Fruit fly (Drosophila melanogaster) whole organism, embryonic: Measurements from ENCODE around the gene CG7781.

Experiments
- ATbp ChIP-seq: fragments of 200-800 bp; sonication (Bioruptor generic); optimal IDR thresholded peaks from 2 replicates; lab custom pipeline; 2017; ENCODE audit warnings: missing biosample characterization, mild to moderate bottlenecking, missing genetic modification characterization, missing genetic modification reagents
- Bgb ChIP-seq: fragments of 200-800 bp; sonication (Bioruptor generic); IDR thresholded peaks from 2 replicates; pipeline ENCODE4 v1.3.6; 2022; ENCODE audit warnings: missing biosample characterization, missing genetic modification characterization; ENCODE audit not compliant: partially characterized antibody
- CG10267 ChIP-seq: fragments of 200-800 bp; sonication (Bioruptor generic); optimal IDR thresholded peaks from 2 replicates; lab custom pipeline; 2018; ENCODE audit warnings: missing biosample characterization, mild to moderate bottlenecking, missing genetic modification characterization, moderate library complexity
- CG12942 ChIP-seq: fragments of 200-800 bp; sonication (Bioruptor generic); optimal IDR thresholded peaks from 3 replicates; lab custom pipeline; 2016; ENCODE audit warnings: missing biosample characterization, missing genetic modification characterization
- CG13287 ChIP-seq: fragments of 200-800 bp; sonication (Bioruptor generic); IDR thresholded peaks from 2 replicates; pipeline ENCODE4 v1.3.6; 2022; ENCODE audit warnings: missing biosample characterization, missing genetic modification characterization; ENCODE audit not compliant: partially characterized antibody
- CG13894 ChIP-seq: fragments of 200-800 bp; sonication (Bioruptor generic); optimal IDR thresholded peaks from 3 replicates; lab custom pipeline; 2018; ENCODE audit warnings: missing biosample characterization, mild to moderate bottlenecking, missing genetic modification characterization, moderate library complexity
- CG14860 ChIP-seq: fragments of 200-800 bp; sonication (Bioruptor generic); IDR thresholded peaks from 3 replicates; pipeline ENCODE4 v1.3.6; 2022; ENCODE audit warnings: missing biosample characterization, missing genetic modification characterization; ENCODE audit not compliant: partially characterized antibody
- CG15696 ChIP-seq: fragments of 200-800 bp; sonication (Bioruptor generic); optimal IDR thresholded peaks from 2 replicates; lab custom pipeline; 2019; ENCODE audit warnings: missing biosample characterization, mild to moderate bottlenecking, missing genetic modification characterization, moderate library complexity
- CG1603 ChIP-seq: fragments of 200-800 bp; sonication (Bioruptor generic); optimal IDR thresholded peaks from 2 replicates; lab custom pipeline; 2019; ENCODE audit warnings: missing biosample characterization, mild to moderate bottlenecking, missing genetic modification characterization, moderate library complexity
- CG16813 ChIP-seq: fragments of 200-800 bp; sonication (Bioruptor generic); IDR thresholded peaks from 3 replicates; pipeline ENCODE4 v1.3.6; 2022; ENCODE audit warnings: missing biosample characterization, missing genetic modification characterization; ENCODE audit not compliant: partially characterized antibody
- CG17385 ChIP-seq: fragments of 200-800 bp; sonication (Bioruptor generic); optimal IDR thresholded peaks from 3 replicates; lab custom pipeline; 2018; ENCODE audit warnings: missing biosample characterization, mild to moderate bottlenecking, missing genetic modification characterization
- CG2116 ChIP-seq: fragments of 200-800 bp; sonication (Bioruptor generic); optimal IDR thresholded peaks from 3 replicates; lab custom pipeline; 2018; ENCODE audit warnings: missing biosample characterization, mild to moderate bottlenecking, missing genetic modification characterization
- CG2199 ChIP-seq: fragments of 200-800 bp; sonication (Bioruptor generic); IDR thresholded peaks from 3 replicates; pipeline ENCODE4 v1.3.6; 2022; ENCODE audit warnings: missing biosample characterization, missing genetic modification characterization
- CG2678 ChIP-seq: fragments of 200-800 bp; sonication (Bioruptor generic); optimal IDR thresholded peaks from 3 replicates; lab custom pipeline; 2019; ENCODE audit warnings: missing biosample characterization, mild to moderate bottlenecking, missing genetic modification characterization, moderate library complexity
- CG30020 ChIP-seq: fragments of 200-800 bp; optimal IDR thresholded peaks from 2 replicates; lab custom pipeline; 2019; ENCODE audit warnings: missing biosample characterization, mild to moderate bottlenecking, missing genetic modification characterization, moderate library complexity
- CG34224 ChIP-seq: fragments of 200-800 bp; sonication (Bioruptor generic); IDR thresholded peaks from 3 replicates; pipeline ENCODE4 v1.3.6; 2022; ENCODE audit warnings: missing biosample characterization, missing genetic modification characterization; ENCODE audit not compliant: partially characterized antibody
- CG4617 ChIP-seq: fragments of 200-800 bp; sonication (Bioruptor generic); optimal IDR thresholded peaks from 3 replicates; lab custom pipeline; 2016; ENCODE audit warnings: missing biosample characterization, missing genetic modification characterization, borderline replicate concordance
- CG4707 ChIP-seq: fragments of 200-800 bp; sonication (Bioruptor generic); optimal IDR thresholded peaks from 2 replicates; lab custom pipeline; 2018; ENCODE audit warnings: missing biosample characterization, mild to moderate bottlenecking, missing genetic modification characterization, moderate library complexity
- CG6175 ChIP-seq: fragments of 200-800 bp; sonication (Bioruptor generic); IDR thresholded peaks from 3 replicates; pipeline ENCODE4 v1.3.6; 2022; ENCODE audit warnings: missing biosample characterization, missing genetic modification characterization
- CG6254 ChIP-seq: fragments of 200-800 bp; sonication (Bioruptor generic); optimal IDR thresholded peaks from 3 replicates; lab custom pipeline; 2017; ENCODE audit warnings: mild to moderate bottlenecking, missing biosample characterization, missing genetic modification reagents, missing genetic modification characterization
- CG7271 ChIP-seq: fragments of 200-800 bp; sonication (Bioruptor generic); optimal IDR thresholded peaks from 2 replicates; lab custom pipeline; 2018; ENCODE audit warnings: missing biosample characterization, mild to moderate bottlenecking, missing genetic modification characterization, moderate library complexity
- CG7372 ChIP-seq: fragments of 200-800 bp; sonication (Bioruptor generic); IDR thresholded peaks from 2 replicates; pipeline ENCODE4 v1.3.6; 2022; ENCODE audit warnings: missing biosample characterization, missing genetic modification characterization
- CG9876 ChIP-seq: fragments of 200-800 bp; sonication (Bioruptor generic); optimal IDR thresholded peaks from 2 replicates; lab custom pipeline; 2016; ENCODE audit warnings: missing biosample characterization, missing genetic modification characterization
- Dll ChIP-seq: fragments of 200-800 bp; sonication (Bioruptor generic); IDR thresholded peaks from 4 replicates; pipeline ENCODE4 v1.3.6; 2022; ENCODE audit warnings: missing biosample characterization, missing genetic modification characterization; ENCODE audit not compliant: partially characterized antibody
- Doc3 ChIP-seq: fragments of 200-800 bp; sonication (Bioruptor generic); IDR thresholded peaks from 3 replicates; pipeline ENCODE4 v1.3.6; 2022; ENCODE audit warnings: missing biosample characterization, missing genetic modification characterization; ENCODE audit not compliant: partially characterized antibody
- E2f2 ChIP-seq: fragments of 200-800 bp; sonication (Bioruptor generic); IDR thresholded peaks from 2 replicates; pipeline ENCODE4 v1.3.6; 2022; ENCODE audit warnings: missing biosample characterization, missing genetic modification characterization
- MBD-R2 ChIP-seq: fragments of 200-800 bp; sonication (Bioruptor generic); IDR thresholded peaks from 2 replicates; pipeline ENCODE4 v1.3.6; 2022; ENCODE audit warnings: missing biosample characterization, missing genetic modification characterization
- MESR4 ChIP-seq: fragments of 200-800 bp; sonication (Bioruptor generic); optimal IDR thresholded peaks from 2 replicates; lab custom pipeline; 2018; ENCODE audit warnings: missing biosample characterization, mild to moderate bottlenecking, missing genetic modification characterization, moderate library complexity
- Med ChIP-seq: fragments of 200-800 bp; sonication (Bioruptor generic); peaks from one replicate; lab custom pipeline; 2016; ENCODE audit warnings: missing biosample characterization, missing genetic modification characterization, mild to moderate bottlenecking, inconsistent platforms, moderate library complexity
- Mrtf ChIP-seq: fragments of 200-800 bp; sonication (Bioruptor generic); IDR thresholded peaks from 3 replicates; pipeline ENCODE4 v1.3.6; 2022; ENCODE audit warnings: missing biosample characterization, missing genetic modification characterization
- NC2β ChIP-seq: fragments of 200-800 bp; sonication (Bioruptor generic); optimal IDR thresholded peaks from 2 replicates; lab custom pipeline; 2016; ENCODE audit warnings: missing biosample characterization, missing genetic modification characterization
- Sin3A ChIP-seq: fragments of >200 bp; optimal IDR thresholded peaks from 2 replicates; lab custom pipeline; 2018
- Sox100B ChIP-seq: fragments of 200-800 bp; sonication (Bioruptor generic); optimal IDR thresholded peaks from 3 replicates; lab custom pipeline; 2018; ENCODE audit warnings: missing biosample characterization, mild to moderate bottlenecking, missing genetic modification characterization
- Sry-δ ChIP-seq: fragments of 200-800 bp; sonication (Bioruptor generic); optimal IDR thresholded peaks from 2 replicates; lab custom pipeline; 2016; ENCODE audit warnings: missing biosample characterization, missing genetic modification characterization
- bowl ChIP-seq: fragments of 200-800 bp; sonication (Bioruptor generic); IDR thresholded peaks from 2 replicates; pipeline ENCODE4 v1.3.6; 2022; ENCODE audit warnings: missing biosample characterization, missing genetic modification characterization
- crc ChIP-seq: fragments of 200-800 bp; sonication (Bioruptor generic); optimal IDR thresholded peaks from 2 replicates; lab custom pipeline; 2016; ENCODE audit warnings: missing biosample characterization, missing genetic modification characterization
- h ChIP-seq: fragments of >200 bp; optimal IDR thresholded peaks from 2 replicates; lab custom pipeline; 2017
- lilli ChIP-seq: fragments of 200-800 bp; sonication (Bioruptor generic); optimal IDR thresholded peaks from 3 replicates; lab custom pipeline; 2016; ENCODE audit warnings: missing biosample characterization, missing genetic modification characterization
- oc ChIP-seq: fragments of 200-800 bp; sonication (Bioruptor generic); optimal IDR thresholded peaks from 2 replicates; lab custom pipeline; 2018; ENCODE audit warnings: missing biosample characterization, mild to moderate bottlenecking, missing genetic modification characterization, moderate library complexity
- odd ChIP-seq: fragments of 200-800 bp; sonication (Bioruptor generic); optimal IDR thresholded peaks from 2 replicates; lab custom pipeline; 2017; ENCODE audit warnings: missing biosample characterization, mild to moderate bottlenecking, missing genetic modification characterization
- pnt ChIP-seq: fragments of 200-800 bp; sonication (Bioruptor generic); optimal IDR thresholded peaks from 3 replicates; lab custom pipeline; 2016; ENCODE audit warnings: missing biosample characterization, missing genetic modification characterization
- row ChIP-seq: fragments of 200-800 bp; sonication (Bioruptor generic); IDR thresholded peaks from 3 replicates; pipeline ENCODE4 v1.3.6; 2022; ENCODE audit warnings: missing biosample characterization, missing genetic modification characterization
- sens ChIP-seq: fragments of 200-800 bp; sonication (Bioruptor generic); peaks from one replicate; lab custom pipeline; 2016; ENCODE audit warnings: missing biosample characterization, missing genetic modification characterization
- sens-2 ChIP-seq: fragments of 200-800 bp; sonication (Bioruptor generic); IDR thresholded peaks from 2 replicates; pipeline ENCODE4 v1.3.6; 2022; ENCODE audit warnings: missing biosample characterization, missing genetic modification characterization
- shn ChIP-seq: fragments of 200-800 bp; sonication (Bioruptor generic); optimal IDR thresholded peaks from 3 replicates; lab custom pipeline; 2016; ENCODE audit warnings: missing biosample characterization, missing genetic modification characterization
- tin ChIP-seq: fragments of 200-800 bp; sonication (Bioruptor generic); optimal IDR thresholded peaks from 3 replicates; lab custom pipeline; 2016; ENCODE audit warnings: missing biosample characterization, missing genetic modification characterization
- tna ChIP-seq: fragments of 200-800 bp; sonication (Bioruptor generic); IDR thresholded peaks from 2 replicates; pipeline ENCODE4 v1.3.6; 2022; ENCODE audit warnings: missing biosample characterization, missing genetic modification characterization; ENCODE audit not compliant: partially characterized antibody
- unpg ChIP-seq: fragments of 200-800 bp; sonication (Bioruptor generic); optimal IDR thresholded peaks from 3 replicates; lab custom pipeline; 2018; ENCODE audit warnings: missing biosample characterization, mild to moderate bottlenecking, missing genetic modification characterization, moderate library complexity
- vnd ChIP-seq: fragments of 200-800 bp; sonication (Bioruptor generic); IDR thresholded peaks from 3 replicates; pipeline ENCODE4 v1.3.6; 2022; ENCODE audit warnings: missing biosample characterization, missing genetic modification characterization; ENCODE audit not compliant: partially characterized antibody

The CG7781 gene

DNA sequence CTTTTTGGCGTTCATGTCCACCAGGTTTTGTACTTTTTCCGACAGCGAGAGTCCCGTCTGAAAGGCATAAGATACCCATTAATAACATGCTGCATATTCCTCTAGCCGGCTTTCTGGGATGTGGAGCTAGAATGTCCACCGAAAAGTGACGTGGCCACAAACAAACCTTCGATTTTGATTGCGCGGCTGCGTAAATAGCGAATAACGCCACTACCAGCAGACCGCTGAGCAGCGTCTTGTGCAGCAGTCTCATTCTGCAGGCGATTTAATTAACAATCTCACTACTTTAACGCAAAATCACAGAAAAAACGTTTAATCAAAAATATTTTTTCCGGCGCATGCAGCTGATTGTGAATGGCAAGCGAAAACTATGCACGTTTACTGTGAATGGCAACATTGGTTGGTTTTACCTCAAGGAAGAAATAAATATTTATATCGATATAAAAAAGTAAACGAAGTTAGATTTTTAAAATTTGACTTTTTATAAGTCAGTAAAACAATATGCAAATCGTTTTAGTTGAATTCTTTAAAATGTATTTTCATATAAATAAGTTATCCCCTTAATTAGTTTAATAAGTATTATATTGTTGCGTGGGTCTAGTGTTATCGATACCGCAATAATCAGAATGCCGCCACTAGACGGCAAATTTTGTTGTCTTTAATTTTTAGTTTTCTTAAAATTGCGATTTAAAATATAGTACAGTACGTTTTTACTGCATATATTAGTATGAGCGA, 17.2 kb downstream of the CG7781 start, which contains the start of the genes Ostgamma and Mettl14 (continued):
- TF ChIP-seq Med (GFP tag; lab: Kevin White, UChicago) (peak; percentile 25), Sox100B (GFP tag; lab: Kevin White, UChicago) (no peak), shn (GFP tag; lab: Kevin White, UChicago) (no peak), CG6175 (GFP tag; lab: Robert Waterston, UW) (no peak), CG13894 (tag; lab: Kevin White, UChicago) (no peak), oc (tag; lab: Kevin White, UChicago) (no peak), CG1603 (tag; lab: Kevin White, UChicago) (peak; percentile 7), CG17385 (GFP tag; lab: Kevin White, UChicago) (peak; percentile 18), CG30020 (tag; lab: Kevin White, UChicago) (peak; percentile 47), ATbp (no peak), CG4707 (GFP tag; lab: Kevin White, UChicago) (no peak), Bgb (GFP tag; lab: Robert Waterston, UW) (peak; percentile 41), Sin3A (lab: Kevin White, UChicago) (peak; percentile 6), CG13287 (GFP tag; lab: Robert Waterston, UW) (peak; percentile 89), CG15696 (peak; percentile 9), CG6254 (GFP tag; lab: Kevin White, UChicago) (no peak), lilli (GFP tag; lab: Kevin White, UChicago) (peak; percentile 38), bowl (GFP tag; lab: Robert Waterston, UW) (no peak), CG4617 (GFP tag; lab: Kevin White, UChicago) (peak; percentile 76), h (no peak), CG7271 (tag; lab: Kevin White, UChicago) (peak; percentile 12), odd (GFP tag; lab: Kevin White, UChicago) (no peak), CG14860 (peak; percentile 66; the same call in 2 of the 3 replicates), MESR4 (peak; percentile 55), E2f2 (GFP tag; lab: Robert Waterston, UW) (0 out of 2 replicates have a peak, but pooled peaks have one; percentile 28), Dll (peak; percentile 94), CG7372 (no peak), NC2β (GFP tag; lab: Kevin White, UChicago) (no peak), vnd (GFP tag; lab: Robert Waterston, UW) (0 out of 3 replicates have a peak, but pooled peaks have one; percentile 53), sens-2 (GFP tag; lab: Robert Waterston, UW) (no peak), CG16813 (GFP tag; lab: Robert Waterston, UW) (peak; percentile 72), CG2678 (tag; lab: Kevin White, UChicago) (no peak), CG9876 (GFP tag; lab: Kevin White, UChicago) (no peak), CG2199 (GFP tag; lab: Robert Waterston, UW) (no peak), row (peak; percentile 70), Doc3 (peak; percentile 71), CG12942 (GFP tag; lab: Kevin White, UChicago) (no peak), tna (0 out of 2 replicates have a peak, but pooled peaks have one; percentile 5), CG2116 (GFP tag; lab: Kevin White, UChicago) (peak; percentile 91), crc (no peak), pnt (GFP tag; lab: Kevin White, UChicago) (no peak), tin (GFP tag; lab: Kevin White, UChicago) (peak; percentile 7), MBD-R2 (GFP tag; lab: Robert Waterston, UW) (peak; percentile 52), Mrtf (GFP tag; lab: Robert Waterston, UW) (no peak), unpg (GFP tag; lab: Kevin White, UChicago) (no peak), CG10267 (peak; percentile 38), CG34224 (GFP tag; lab: Robert Waterston, UW) (peak; percentile 81), Sry-δ (peak; percentile 74), sens (GFP tag; lab: Kevin White, UChicago) (peak; percentile 19)
